Worm (Caenorhabditis elegans): ENCODE data around the gene Y39B6A.69.

- TF ChIP-seq nhr-28 (tag; optimal IDR thresholded peaks at IDR 0.05) = no peak
- TF ChIP-seq pha-4 (tag; optimal IDR thresholded peaks at IDR 0.05) = no peak
- TF ChIP-seq unc-39 (tag; optimal IDR thresholded peaks at IDR 0.05) = no peak
- no peak for TF ChIP-seq snpc-4 (tag; optimal IDR thresholded peaks at IDR 0.05)
- no peak for TF ChIP-seq elt-3 (tag; optimal IDR thresholded peaks at IDR 0.05)
- no peak for TF ChIP-seq lsy-2 (tag; optimal IDR thresholded peaks at IDR 0.05)
Observed at ce11 chrV:19107065-19107464, 45.2 kb downstream of the Y39B6A.69 start.

Data from whole organism, mixed stage, embryonic.